Fruit fly (Drosophila melanogaster) whole organism, embryonic: ENCODE data around the gene Ubi-p63E.
A peak's percentile ranks its signal among the peaks of the same experiment; 100 is the strongest.

Source experiments
- Adf1 ChIP-seq: fragments of 200-800 bp; sonication (Bioruptor generic); IDR thresholded peaks from 2 replicates; pipeline ENCODE4 v1.3.6; 2022; ENCODE audit warnings: missing biosample characterization, missing genetic modification characterization
- BEAF-32 ChIP-seq: fragments of 200-800 bp; sonication (Bioruptor generic); optimal IDR thresholded peaks from 3 replicates; lab custom pipeline; 2017; ENCODE audit warnings: missing biosample characterization, missing genetic modification characterization, mild to moderate bottlenecking, moderate library complexity, missing genetic modification reagents
- CG10209 ChIP-seq: fragments of 200-800 bp; sonication (Bioruptor generic); optimal IDR thresholded peaks from 3 replicates; lab custom pipeline; 2017; ENCODE audit warnings: missing biosample characterization, mild to moderate bottlenecking, missing genetic modification characterization, missing genetic modification reagents
- CG10267 ChIP-seq: fragments of 200-800 bp; sonication (Bioruptor generic); optimal IDR thresholded peaks from 2 replicates; lab custom pipeline; 2018; ENCODE audit warnings: missing biosample characterization, mild to moderate bottlenecking, missing genetic modification characterization, moderate library complexity
- CG10462 ChIP-seq: fragments of 200-800 bp; sonication (Bioruptor generic); optimal IDR thresholded peaks from 2 replicates; lab custom pipeline; 2016; ENCODE audit warnings: missing biosample characterization, missing genetic modification characterization
- CG11247 ChIP-seq: fragments of 200-800 bp; sonication (Bioruptor generic); IDR thresholded peaks from 2 replicates; pipeline ENCODE4 v1.3.6; 2022; ENCODE audit warnings: missing biosample characterization, missing genetic modification characterization
- CG11696 ChIP-seq: fragments of 200-800 bp; sonication (Bioruptor generic); IDR thresholded peaks from 2 replicates; pipeline ENCODE4 v1.3.6; 2022; ENCODE audit warnings: missing biosample characterization, missing genetic modification characterization
- CG12744 ChIP-seq: fragments of 200-800 bp; sonication (Bioruptor generic); optimal IDR thresholded peaks from 2 replicates; lab custom pipeline; 2016; ENCODE audit warnings: missing biosample characterization, missing genetic modification characterization
- CG12769 ChIP-seq: fragments of 200-800 bp; sonication (Bioruptor generic); optimal IDR thresholded peaks from 2 replicates; lab custom pipeline; 2019; ENCODE audit warnings: missing biosample characterization, mild to moderate bottlenecking, missing genetic modification characterization, moderate library complexity
- CG12942 ChIP-seq: fragments of 200-800 bp; sonication (Bioruptor generic); optimal IDR thresholded peaks from 3 replicates; lab custom pipeline; 2016; ENCODE audit warnings: missing biosample characterization, missing genetic modification characterization
- CG14710 ChIP-seq: fragments of 200-800 bp; sonication (Bioruptor generic); optimal IDR thresholded peaks from 3 replicates; lab custom pipeline; 2019; ENCODE audit warnings: missing biosample characterization, mild to moderate bottlenecking, missing genetic modification characterization, moderate library complexity
- CG17612 ChIP-seq: fragments of 200-800 bp; sonication (Bioruptor generic); IDR thresholded peaks from 2 replicates; pipeline ENCODE4 v1.3.6; 2022; ENCODE audit warnings: missing biosample characterization, missing genetic modification characterization
- CG17829 ChIP-seq: fragments of 200-800 bp; optimal IDR thresholded peaks from 2 replicates; lab custom pipeline; 2019; ENCODE audit warnings: missing biosample characterization, mild to moderate bottlenecking, missing genetic modification characterization, moderate library complexity
- CG18599 ChIP-seq: fragments of 200-800 bp; sonication (Bioruptor generic); optimal IDR thresholded peaks from 3 replicates; lab custom pipeline; 2017; ENCODE audit warnings: missing biosample characterization, missing genetic modification characterization, mild to moderate bottlenecking, moderate library complexity, missing genetic modification reagents
- CG2678 ChIP-seq: fragments of 200-800 bp; sonication (Bioruptor generic); optimal IDR thresholded peaks from 3 replicates; lab custom pipeline; 2019; ENCODE audit warnings: missing biosample characterization, mild to moderate bottlenecking, missing genetic modification characterization, moderate library complexity
- CG31441 ChIP-seq: fragments of 200-800 bp; sonication (Bioruptor generic); IDR thresholded peaks from 2 replicates; pipeline ENCODE4 v1.3.6; 2022; ENCODE audit warnings: missing biosample characterization, missing genetic modification characterization
- CG32767 ChIP-seq: fragments of 200-800 bp; sonication (Bioruptor generic); IDR thresholded peaks from 2 replicates; pipeline ENCODE4 v1.3.6; 2022; ENCODE audit warnings: missing biosample characterization, missing genetic modification characterization
- CG3281 ChIP-seq: fragments of 200-800 bp; sonication (Bioruptor generic); optimal IDR thresholded peaks from 3 replicates; lab custom pipeline; 2017; ENCODE audit warnings: missing biosample characterization, mild to moderate bottlenecking, missing genetic modification characterization
- CG33213 ChIP-seq: fragments of 200-800 bp; sonication (Bioruptor generic); optimal IDR thresholded peaks from 3 replicates; lab custom pipeline; 2016; ENCODE audit warnings: missing biosample characterization, missing genetic modification characterization
- CG6689 ChIP-seq: fragments of 200-800 bp; sonication (Bioruptor generic); IDR thresholded peaks from 2 replicates; pipeline ENCODE4 v1.3.6; 2022; ENCODE audit warnings: missing biosample characterization, missing genetic modification characterization
- CG8089 ChIP-seq: fragments of 200-800 bp; sonication (Bioruptor generic); optimal IDR thresholded peaks from 3 replicates; lab custom pipeline; 2016; ENCODE audit warnings: missing biosample characterization, missing genetic modification characterization
- CG8281 ChIP-seq: fragments of 200-800 bp; sonication (Bioruptor generic); optimal IDR thresholded peaks from 2 replicates; lab custom pipeline; 2018; ENCODE audit warnings: missing biosample characterization, mild to moderate bottlenecking, missing genetic modification characterization, moderate library complexity
- CG8944 ChIP-seq: fragments of 200-800 bp; sonication (Bioruptor generic); optimal IDR thresholded peaks from 3 replicates; lab custom pipeline; 2016; ENCODE audit warnings: missing biosample characterization, missing genetic modification characterization
- CG9609 ChIP-seq: fragments of 200-800 bp; sonication (Bioruptor generic); optimal IDR thresholded peaks from 3 replicates; lab custom pipeline; 2016; ENCODE audit warnings: missing biosample characterization, missing genetic modification characterization
- CG9817 ChIP-seq: fragments of 200-800 bp; sonication (Bioruptor generic); optimal IDR thresholded peaks from 2 replicates; lab custom pipeline; 2018; ENCODE audit warnings: missing biosample characterization, mild to moderate bottlenecking, missing genetic modification characterization, moderate library complexity
- CG9876 ChIP-seq: fragments of 200-800 bp; sonication (Bioruptor generic); optimal IDR thresholded peaks from 2 replicates; lab custom pipeline; 2016; ENCODE audit warnings: missing biosample characterization, missing genetic modification characterization
- Dek ChIP-seq: fragments of 200-800 bp; sonication (Bioruptor generic); optimal IDR thresholded peaks from 3 replicates; lab custom pipeline; 2019; ENCODE audit warnings: missing biosample characterization, mild to moderate bottlenecking, missing genetic modification characterization, moderate library complexity
- Dip3 ChIP-seq: fragments of 200-800 bp; sonication (Bioruptor generic); optimal IDR thresholded peaks from 3 replicates; lab custom pipeline; 2016; ENCODE audit warnings: missing biosample characterization, missing genetic modification characterization
- Dref ChIP-seq: fragments of 200-800 bp; sonication (Bioruptor generic); IDR thresholded peaks from 2 replicates; pipeline ENCODE4 v1.3.6; 2022; ENCODE audit warnings: missing biosample characterization, missing genetic modification characterization
- H15 ChIP-seq: fragments of 200-800 bp; sonication (Bioruptor generic); IDR thresholded peaks from 3 replicates; pipeline ENCODE4 v1.3.6; 2022; ENCODE audit warnings: missing biosample characterization, missing genetic modification characterization
- Hey ChIP-seq: fragments of 200-800 bp; sonication (Bioruptor generic); optimal IDR thresholded peaks from 3 replicates; lab custom pipeline; 2018; ENCODE audit warnings: missing biosample characterization, mild to moderate bottlenecking, missing genetic modification characterization
- Hmx ChIP-seq: fragments of 200-800 bp; sonication (Bioruptor generic); optimal IDR thresholded peaks from 2 replicates; lab custom pipeline; 2016; ENCODE audit warnings: missing biosample characterization, missing genetic modification characterization
- NC2α ChIP-seq: fragments of 200-800 bp; sonication (Bioruptor generic); optimal IDR thresholded peaks from 2 replicates; lab custom pipeline; 2016; ENCODE audit warnings: missing biosample characterization, missing genetic modification characterization
- bbx ChIP-seq: fragments of 200-800 bp; sonication (Bioruptor generic); IDR thresholded peaks from 2 replicates; pipeline ENCODE4 v1.3.6; 2022; ENCODE audit warnings: missing biosample characterization, missing genetic modification characterization; ENCODE audit not compliant: partially characterized antibody
- bigmax ChIP-seq: fragments of 200-800 bp; sonication (Bioruptor generic); optimal IDR thresholded peaks from 2 replicates; lab custom pipeline; 2018; ENCODE audit warnings: missing biosample characterization, mild to moderate bottlenecking, missing genetic modification characterization
- bowl ChIP-seq: fragments of 200-800 bp; sonication (Bioruptor generic); IDR thresholded peaks from 2 replicates; pipeline ENCODE4 v1.3.6; 2022; ENCODE audit warnings: missing biosample characterization, missing genetic modification characterization
- cg ChIP-seq: fragments of 200-800 bp; sonication (Bioruptor generic); optimal IDR thresholded peaks from 3 replicates; lab custom pipeline; 2019; ENCODE audit warnings: missing biosample characterization, mild to moderate bottlenecking, missing genetic modification characterization, moderate library complexity
- crp ChIP-seq, 2 experiments: fragments of 200-800 bp; sonication (Bioruptor generic); optimal IDR thresholded peaks; 2 replicates in 1 of 2; 3 replicates in 1 of 2; lab custom pipeline; 2017; ENCODE audit warnings: missing biosample characterization in 2 of 2, missing genetic modification characterization in 2 of 2, mild to moderate bottlenecking in 1 of 2, moderate library complexity in 1 of 2
- dm ChIP-seq: fragments of 200-800 bp; sonication (Bioruptor generic); optimal IDR thresholded peaks from 3 replicates; lab custom pipeline; 2016; ENCODE audit warnings: missing biosample characterization, missing genetic modification characterization
- emc ChIP-seq: fragments of 200-800 bp; sonication (Bioruptor generic); optimal IDR thresholded peaks from 2 replicates; lab custom pipeline; 2016; ENCODE audit warnings: missing biosample characterization, missing genetic modification characterization
- gsb ChIP-seq: fragments of 200-800 bp; sonication (Bioruptor generic); IDR thresholded peaks from 2 replicates; pipeline ENCODE4 v1.3.6; 2022; ENCODE audit warnings: missing biosample characterization, missing genetic modification characterization
- hkb ChIP-seq, 2 experiments: fragments of 200-800 bp in 1 of 2; fragments of >200 bp in 1 of 2; sonication (Bioruptor generic) in 1 of 2; IDR thresholded peaks in 1 of 2; optimal IDR thresholded peaks in 1 of 2; 2 replicates each; pipeline versions ENCODE4 v1.3.6 to Lab custom; 2017 to 2022; ENCODE audit warnings: missing biosample characterization in 1 of 2, missing genetic modification characterization in 1 of 2
- insv ChIP-seq, 2 experiments: fragments of 200-800 bp; sonication (Bioruptor generic); optimal IDR thresholded peaks; 3 replicates each; lab custom pipeline; 2016 to 2018; ENCODE audit warnings: missing biosample characterization in 2 of 2, missing genetic modification characterization in 2 of 2
- kni ChIP-seq: fragments of 200-800 bp; sonication (Bioruptor generic); optimal IDR thresholded peaks from 3 replicates; lab custom pipeline; 2017; ENCODE audit warnings: mild to moderate bottlenecking, missing biosample characterization, missing genetic modification reagents, missing genetic modification characterization
- nom ChIP-seq: fragments of 200-800 bp; sonication (Bioruptor generic); optimal IDR thresholded peaks from 2 replicates; lab custom pipeline; 2017; ENCODE audit warnings: missing biosample characterization, missing genetic modification characterization, mild to moderate bottlenecking, moderate library complexity, missing genetic modification reagents
- pnt ChIP-seq: fragments of 200-800 bp; sonication (Bioruptor generic); optimal IDR thresholded peaks from 3 replicates; lab custom pipeline; 2016; ENCODE audit warnings: missing biosample characterization, missing genetic modification characterization
- salm ChIP-seq: fragments of 200-800 bp; sonication (Bioruptor generic); optimal IDR thresholded peaks from 2 replicates; lab custom pipeline; 2018; ENCODE audit warnings: missing biosample characterization, mild to moderate bottlenecking, missing genetic modification characterization
- sens ChIP-seq: fragments of 200-800 bp; sonication (Bioruptor generic); peaks from one replicate; lab custom pipeline; 2016; ENCODE audit warnings: missing biosample characterization, missing genetic modification characterization
- shn ChIP-seq: fragments of 200-800 bp; sonication (Bioruptor generic); optimal IDR thresholded peaks from 3 replicates; lab custom pipeline; 2016; ENCODE audit warnings: missing biosample characterization, missing genetic modification characterization
- trem ChIP-seq: fragments of 200-800 bp; optimal IDR thresholded peaks from 3 replicates; lab custom pipeline; 2019; ENCODE audit warnings: missing biosample characterization, mild to moderate bottlenecking, missing genetic modification characterization, moderate library complexity
- zfh1 ChIP-seq: fragments of 200-800 bp; sonication (Bioruptor generic); IDR thresholded peaks from 3 replicates; pipeline ENCODE4 v1.3.6; 2022; ENCODE audit warnings: missing biosample characterization, missing genetic modification characterization

Ubi-p63E gene

dm6 chr3L:3852842-3853241, 50.1 kb downstream of the Ubi-p63E start (continued):
- TF ChIP-seq CG8281 (tag; lab: Kevin White, UChicago) (no peak), zfh1 (peak; percentile 80), CG11696 (GFP tag; lab: Robert Waterston, UW) (no peak), Hey (tag; lab: Kevin White, UChicago) (no peak), CG18599 (GFP tag; lab: Kevin White, UChicago) (no peak), crp (GFP tag; optimal IDR thresholded peaks at IDR 0.05; lab: Kevin White, UChicago) (no peak), pnt (GFP tag; lab: Kevin White, UChicago) (peak; percentile 42), CG8944 (GFP tag; lab: Kevin White, UChicago) (peak; percentile 49), hkb (optimal IDR thresholded peaks at IDR 0.05; lab: Kevin White, UChicago) (no peak), hkb (GFP tag; IDR thresholded peaks at IDR 0.05; lab: Robert Waterston, UW) (peak; percentile 40; the same call in 1 of the 2 replicates), CG12769 (tag; lab: Kevin White, UChicago) (peak; percentile 39), emc (GFP tag; lab: Kevin White, UChicago) (no peak), CG14710 (peak; percentile 21), CG17612 (GFP tag; lab: Robert Waterston, UW) (no peak), BEAF-32 (GFP tag; lab: Kevin White, UChicago) (no peak), salm (tag; lab: Kevin White, UChicago) (peak; percentile 41), CG9876 (no peak), CG10462 (GFP tag; lab: Kevin White, UChicago) (peak; percentile 21), CG10267 (tag; lab: Kevin White, UChicago) (peak; percentile 22), CG9609 (peak; percentile 36), Dip3 (GFP tag; lab: Kevin White, UChicago) (no peak), H15 (GFP tag; lab: Robert Waterston, UW) (peak; percentile 49; the same call in 1 of the 3 replicates), CG2678 (peak; percentile 34), CG11247 (GFP tag; lab: Robert Waterston, UW) (no peak)

- no peak for TF ChIP-seq shn
- no peak for TF ChIP-seq CG12744 (GFP tag; lab: Kevin White, UChicago)
- no peak for TF ChIP-seq CG8089 (GFP tag; lab: Kevin White, UChicago)
- no peak for TF ChIP-seq gsb
- TF ChIP-seq Hmx (GFP tag; lab: Kevin White, UChicago) = no peak
- TF ChIP-seq bbx (GFP tag; lab: Robert Waterston, UW) = no peak
- TF ChIP-seq CG10209 (GFP tag; lab: Kevin White, UChicago) = peak; percentile 30
- no peak for TF ChIP-seq nom (GFP tag; lab: Kevin White, UChicago)
- peak; percentile 83 for TF ChIP-seq sens
- no peak for TF ChIP-seq CG33213 (GFP tag; lab: Kevin White, UChicago)
- TF ChIP-seq Adf1 (GFP tag; lab: Robert Waterston, UW) = no peak
- no peak for TF ChIP-seq bigmax (GFP tag; lab: Kevin White, UChicago)
- no peak for TF ChIP-seq CG3281 (GFP tag; lab: Kevin White, UChicago)
- no peak for TF ChIP-seq Dek (tag; lab: Kevin White, UChicago)
- TF ChIP-seq insv (GFP tag; optimal IDR thresholded peaks at IDR 0.05; lab: Kevin White, UChicago) = no peak
- peak; percentile 24; the same call in 1 of the 2 replicates for TF ChIP-seq CG6689 (GFP tag; lab: Robert Waterston, UW)
- no peak for TF ChIP-seq CG32767
- no peak for TF ChIP-seq bowl (GFP tag; lab: Robert Waterston, UW)
- no peak for TF ChIP-seq cg (GFP tag; lab: Kevin White, UChicago)
- TF ChIP-seq kni (GFP tag; lab: Kevin White, UChicago) = no peak
- no peak for TF ChIP-seq NC2α
- no peak for TF ChIP-seq Dref (GFP tag; lab: Robert Waterston, UW)
- TF ChIP-seq BEAF-32 (GFP tag; lab: Kevin White, UChicago) = no peak
- TF ChIP-seq CG17829 (tag; lab: Kevin White, UChicago) = peak; percentile 44
- TF ChIP-seq CG31441 (GFP tag; lab: Robert Waterston, UW) = peak; percentile 52
- TF ChIP-seq CG12942 = no peak
- TF ChIP-seq CG9817 (tag; lab: Kevin White, UChicago) = no peak
- TF ChIP-seq Dip3 (GFP tag; lab: Kevin White, UChicago) = no peak
- TF ChIP-seq dm (GFP tag; lab: Kevin White, UChicago) = no peak
- TF ChIP-seq trem (tag; lab: Kevin White, UChicago) = peak; percentile 9
These were observed 51.1 kb downstream of the Ubi-p63E start for dm6 chr3L:3851847-3852246.
